Worm (Caenorhabditis elegans): ENCODE measurements around the gene atg-18.

- no peak for TF ChIP-seq ztf-29 (GFP tag; IDR thresholded peaks at IDR 0.05)
- no peak for TF ChIP-seq flt-1 (GFP tag; IDR thresholded peaks at IDR 0.05)
- no peak for TF ChIP-seq med-1 (GFP tag; optimal IDR thresholded peaks at IDR 0.05; ENCODE audit: insufficient read depth)
- no peak for TF ChIP-seq ref-1 (GFP tag; conservative IDR thresholded peaks at IDR 0.05)
Observed at ce11 chrV:8622314-8622713, 8.8 kb downstream of the atg-18 start, which contains the start of gene F41E6.1.

Measured in whole organism, midembryonic.